Worm (Caenorhabditis elegans) whole organism, L3 larva: ENCODE data around the gene klp-11.

ENCODE experiments used
- ama-1 ChIP-seq: fragments of 150-350 bp; optimal IDR thresholded peaks from 2 replicates; lab custom pipeline; 2018
- daf-12 ChIP-seq: fragments of 150-350 bp; optimal IDR thresholded peaks from 2 replicates; lab custom pipeline; 2014; ENCODE audit warnings: missing biosample characterization, missing genetic modification reagents, missing genetic modification characterization
- egl-5 ChIP-seq: fragments of 150-350 bp; optimal IDR thresholded peaks from 2 replicates; lab custom pipeline; 2017; ENCODE audit warnings: missing biosample characterization, missing genetic modification reagents, missing genetic modification characterization, inconsistent platforms
- elt-1 ChIP-seq: fragments of 150-350 bp; optimal IDR thresholded peaks from 2 replicates; lab custom pipeline; 2014; ENCODE audit warnings: missing biosample characterization, missing genetic modification characterization
- lin-15B ChIP-seq: fragments of 150-350 bp; optimal IDR thresholded peaks from 2 replicates; lab custom pipeline; 2014; ENCODE audit warnings: missing biosample characterization, missing genetic modification characterization
- nhr-77 ChIP-seq: fragments of 150-350 bp; optimal IDR thresholded peaks from 2 replicates; lab custom pipeline; 2014; ENCODE audit warnings: missing biosample characterization, missing genetic modification characterization
- skn-1 ChIP-seq: fragments of 150-350 bp; optimal IDR thresholded peaks from 2 replicates; lab custom pipeline; 2014; ENCODE audit warnings: missing biosample characterization, missing genetic modification characterization
- zag-1 ChIP-seq: fragments of 150-350 bp; optimal IDR thresholded peaks from 2 replicates; lab custom pipeline; 2014; ENCODE audit warnings: missing biosample characterization, missing genetic modification characterization

ce11 chrIV:8786654-8787053, 24.8 kb upstream of the klp-11 start, which contains the start of gene C33D9.8:
- TF ChIP-seq nhr-77 (tag; lab: Kevin White, UChicago), result no peak
- no peak for TF ChIP-seq ama-1 (lab: Kevin White, UChicago)
- TF ChIP-seq lin-15B (tag; lab: Kevin White, UChicago), result no peak
- no peak for TF ChIP-seq elt-1 (tag; lab: Kevin White, UChicago)
- no peak for TF ChIP-seq skn-1
- TF ChIP-seq zag-1 (tag; lab: Kevin White, UChicago), result no peak
- TF ChIP-seq egl-5 (tag; lab: Kevin White, UChicago), result no peak
- TF ChIP-seq daf-12 (tag; lab: Kevin White, UChicago), result no peak
